Worm (Caenorhabditis elegans): ENCODE measurements around the gene grd-2.

- no peak for TF ChIP-seq aly-2 (tag; optimal IDR thresholded peaks at IDR 0.05)
- TF ChIP-seq tra-1 (GFP tag; IDR thresholded peaks at IDR 0.05), result no peak
- TF ChIP-seq egl-27 (tag; optimal IDR thresholded peaks at IDR 0.05), result no peak
- TF ChIP-seq cey-2 (tag; optimal IDR thresholded peaks at IDR 0.05; ENCODE audit: borderline replicate concordance, insufficient read depth), result no peak
- TF ChIP-seq unc-130 (GFP tag; optimal IDR thresholded peaks at IDR 0.05), result no peak
- TF ChIP-seq dve-1 (tag; optimal IDR thresholded peaks at IDR 0.05; ENCODE audit: insufficient read depth), result no peak
- no peak for TF ChIP-seq mes-2 (tag; optimal IDR thresholded peaks at IDR 0.05; ENCODE audit: poor library complexity, severe bottlenecking)
- TF ChIP-seq F10B5.3 (tag; optimal IDR thresholded peaks at IDR 0.05), result no peak
Observed at ce11 chrV:20579534-20579933, 30.1 kb upstream of the grd-2 start, which contains the start of gene F26F2.8.

All from whole organism, L4 larva.